Worm (Caenorhabditis elegans) whole organism, midembryonic: ENCODE data around the gene Y37B11A.3.

Experiments
- T22C8.4 ChIP-seq: fragments of 200-800 bp; sonication (Bioruptor generic); IDR thresholded peaks from 2 replicates; pipeline ENCODE4 v1.3.6; 2022; ENCODE audit warnings: missing genetic modification characterization, missing compliant biosample characterization
- med-1 ChIP-seq: sonication (generic microtip); optimal IDR thresholded peaks from 2 replicates; lab custom pipeline; 2017; ENCODE audit warnings: missing genetic modification characterization, mild to moderate bottlenecking, missing compliant biosample characterization, antibody characterized with exemption, missing genetic modification reagents; ENCODE audit not compliant: insufficient read depth
- ref-1 ChIP-seq: fragments of 200-800 bp; sonication (Bioruptor generic); conservative IDR thresholded peaks from 2 replicates; pipeline ENCODE4 v1.3.6; 2022; ENCODE audit warnings: missing genetic modification reagents, missing genetic modification characterization, missing compliant biosample characterization
- ztf-23 ChIP-seq: fragments of 200-800 bp; sonication (Bioruptor generic); IDR thresholded peaks from 2 replicates; pipeline ENCODE4 v1.3.6; 2022; ENCODE audit warnings: missing genetic modification reagents, missing genetic modification characterization, missing compliant biosample characterization
- ztf-29 ChIP-seq: fragments of 200-800 bp; sonication (Bioruptor generic); IDR thresholded peaks from 2 replicates; pipeline ENCODE4 v1.3.6; 2022; ENCODE audit warnings: missing genetic modification reagents, missing genetic modification characterization, missing compliant biosample characterization

DNA sequence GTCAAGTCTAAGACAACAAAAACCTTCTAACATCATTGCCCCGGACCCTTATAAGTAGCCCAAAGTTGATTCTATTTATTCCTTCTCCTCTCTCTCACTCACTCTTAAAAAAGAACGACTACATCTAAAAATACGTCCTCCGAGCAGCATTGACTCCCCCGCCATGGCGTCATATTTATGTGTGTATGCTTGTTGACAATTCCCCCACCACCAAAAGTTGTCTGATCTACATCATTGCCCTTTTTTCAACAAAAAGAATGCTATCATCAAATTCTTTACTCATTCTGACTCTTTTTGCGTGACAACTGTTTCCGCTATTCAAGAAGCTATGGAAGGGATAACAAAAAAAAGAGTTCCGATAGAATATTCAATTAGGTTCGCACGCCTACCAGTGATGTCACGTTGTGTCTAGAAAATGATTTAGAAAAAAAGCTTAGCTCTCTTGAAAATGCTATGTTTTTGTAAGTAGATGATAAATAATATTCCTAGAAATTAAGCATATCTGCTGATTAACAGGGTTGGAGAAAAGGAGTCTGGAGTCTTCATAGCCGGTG, 27.6 kb downstream of the Y37B11A.3 start:
- TF ChIP-seq med-1 (GFP tag; lab: Kevin White, UChicago) (no peak), ztf-29 (GFP tag; lab: Robert Waterston, UW) (no peak), ref-1 (GFP tag; lab: Robert Waterston, UW) (no peak), ztf-23 (no peak), T22C8.4 (no peak)
